Worm (Caenorhabditis elegans) whole organism, L1 larva: ENCODE results near the gene C29E4.12.

Experiments
- C16A3.4 ChIP-seq: fragments of 150-350 bp; optimal IDR thresholded peaks from 2 replicates; lab custom pipeline; 2014; ENCODE audit warnings: missing biosample characterization, missing genetic modification characterization
- egl-13 ChIP-seq: sonication (generic microtip); optimal IDR thresholded peaks from 2 replicates; lab custom pipeline; 2016; ENCODE audit warnings: missing genotype, missing genetic modification reagents, missing genetic modification characterization, missing compliant biosample characterization
- hlh-4 ChIP-seq: sonication (generic microtip); optimal IDR thresholded peaks from 2 replicates; lab custom pipeline; 2016; ENCODE audit warnings: mild to moderate bottlenecking, missing genetic modification characterization, missing compliant biosample characterization
- lin-14 ChIP-seq: fragments of 200-800 bp; sonication (Bioruptor generic); optimal IDR thresholded peaks from 2 replicates; lab custom pipeline; 2018; ENCODE audit warnings: mild to moderate bottlenecking, missing genetic modification characterization, moderate library complexity, missing compliant biosample characterization
- lir-3 ChIP-seq: sonication (generic microtip); optimal IDR thresholded peaks from 2 replicates; lab custom pipeline; 2016; ENCODE audit warnings: mild to moderate bottlenecking, missing genetic modification characterization, moderate library complexity, missing compliant biosample characterization; ENCODE audit not compliant: poor library complexity
- lsy-2 ChIP-seq, 2 experiments: fragments of 150-350 bp; optimal IDR thresholded peaks; 2 replicates each; lab custom pipeline; 2014; ENCODE audit warnings: missing biosample characterization in 2 of 2, missing genetic modification characterization in 2 of 2
- nhr-11 ChIP-seq: fragments of 150-350 bp; optimal IDR thresholded peaks from 2 replicates; lab custom pipeline; 2014; ENCODE audit warnings: missing biosample characterization, missing genetic modification characterization
- nhr-19 ChIP-seq: fragments of 200-800 bp; sonication (Bioruptor generic); conservative IDR thresholded peaks from 2 replicates; pipeline ENCODE4 v1.3.6; 2022; ENCODE audit warnings: missing genetic modification characterization, missing compliant biosample characterization
- nhr-76 ChIP-seq: sonication (generic microtip); optimal IDR thresholded peaks from 2 replicates; lab custom pipeline; 2017; ENCODE audit warnings: missing biosample characterization, missing genetic modification characterization
- pax-3 ChIP-seq: fragments of 200-800 bp; sonication (Bioruptor generic); optimal IDR thresholded peaks from 2 replicates; lab custom pipeline; 2018; ENCODE audit warnings: mild to moderate bottlenecking, missing genetic modification characterization, moderate library complexity, missing compliant biosample characterization
- sox-4 ChIP-seq: sonication (generic microtip); optimal IDR thresholded peaks from 2 replicates; lab custom pipeline; 2016; ENCODE audit warnings: missing genetic modification characterization, missing compliant biosample characterization
- sptf-1 ChIP-seq: fragments of 150-350 bp; optimal IDR thresholded peaks from 2 replicates; lab custom pipeline; 2014; ENCODE audit warnings: missing biosample characterization, missing genetic modification characterization
- tbx-2 ChIP-seq: sonication (generic microtip); optimal IDR thresholded peaks from 2 replicates; lab custom pipeline; 2016; ENCODE audit warnings: missing genetic modification characterization, missing compliant biosample characterization
- unc-62 ChIP-seq: fragments of 150-350 bp; optimal IDR thresholded peaks from 2 replicates; lab custom pipeline; 2014; ENCODE audit warnings: missing biosample characterization, missing genetic modification reagents, missing genetic modification characterization
- zip-4 ChIP-seq: fragments of 200-800 bp; sonication (Bioruptor generic); optimal IDR thresholded peaks from 2 replicates; lab custom pipeline; 2018; ENCODE audit warnings: mild to moderate bottlenecking, missing genetic modification characterization, moderate library complexity, missing compliant biosample characterization

Gene C29E4.12

DNA sequence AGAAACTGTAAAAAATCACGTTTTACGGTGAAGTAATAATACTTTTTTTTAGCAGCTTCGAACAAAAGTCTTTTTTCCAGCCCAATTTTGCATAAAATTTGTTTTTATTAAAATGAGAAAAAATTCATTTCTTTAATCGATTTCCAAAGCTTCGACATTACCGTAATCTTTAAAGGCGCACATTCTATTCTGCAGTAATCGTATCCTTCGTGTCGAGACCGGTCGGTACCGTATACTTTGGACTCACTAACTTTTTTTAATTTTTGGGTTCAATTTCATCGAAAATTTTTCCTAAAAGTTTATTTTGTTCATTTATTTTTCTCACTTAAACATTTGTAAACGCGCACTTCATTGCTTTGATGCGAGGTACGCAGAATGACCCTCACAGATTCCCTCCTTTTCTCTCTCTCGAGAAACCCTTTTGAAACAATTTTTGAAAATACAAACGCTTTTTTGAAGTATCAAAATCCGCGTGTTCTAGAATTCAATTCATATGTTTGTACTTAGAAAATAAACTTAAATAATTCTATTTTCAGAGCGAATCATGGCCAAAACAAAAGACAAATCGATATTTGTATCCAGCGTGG is 45.7 kb downstream of the C29E4.12 start, which contains the start of gene hrpk-2:
TSS of gene hrpk-2 (plus strand) at position 537 of the 587 bp plus-strand sequence.
- TF ChIP-seq lin-14 (GFP tag; lab: Kevin White, UChicago) = no peak
- TF ChIP-seq hlh-4 = no peak
- no peak for TF ChIP-seq unc-62
- TF ChIP-seq tbx-2 (tag; lab: Kevin White, UChicago) = no peak
- no peak for TF ChIP-seq lsy-2 (tag; optimal IDR thresholded peaks at IDR 0.05; lab: Kevin White, UChicago)
- TF ChIP-seq nhr-76 = no peak
- no peak for TF ChIP-seq pax-3 (tag; lab: Kevin White, UChicago)
- no peak for TF ChIP-seq C16A3.4
- TF ChIP-seq sptf-1 (tag; lab: Kevin White, UChicago) = no peak
- no peak for TF ChIP-seq egl-13
- no peak for TF ChIP-seq nhr-11 (tag; lab: Kevin White, UChicago)
- TF ChIP-seq sox-4 (tag; lab: Kevin White, UChicago) = no peak
- no peak for TF ChIP-seq lir-3 (tag; lab: Kevin White, UChicago)
- TF ChIP-seq nhr-19 (GFP tag; lab: Robert Waterston, UW) = no peak
- TF ChIP-seq zip-4 = no peak
